Worm (Caenorhabditis elegans): ENCODE measurements around the gene T22F3.7.

DNA sequence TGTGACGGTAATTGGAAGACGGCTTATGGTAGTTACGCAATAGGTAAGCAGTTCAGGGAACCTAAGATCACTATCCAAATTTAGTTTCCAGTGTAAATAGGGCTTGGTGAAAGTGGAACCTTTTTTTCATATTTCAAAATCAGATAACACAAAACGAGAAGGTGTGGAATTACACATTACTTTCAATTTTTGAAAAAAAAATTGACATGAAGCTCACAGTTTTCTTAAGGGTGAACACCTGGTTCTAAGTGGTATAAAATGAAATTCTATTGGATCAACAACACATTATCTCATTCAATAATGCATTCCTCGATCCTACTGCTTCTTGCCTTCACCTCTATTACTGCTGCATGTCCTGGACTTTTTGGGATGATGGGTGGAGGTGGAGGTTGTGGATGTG lies 44.5 kb downstream of the T22F3.7 start, which contains the start of gene grl-30:
- TF ChIP-seq ztf-11 (tag; optimal IDR thresholded peaks at IDR 0.05) (no peak), nhr-77 (tag; optimal IDR thresholded peaks at IDR 0.05) (no peak), ceh-82 (tag; optimal IDR thresholded peaks at IDR 0.05) (no peak), unc-55 (GFP tag; optimal IDR thresholded peaks at IDR 0.05) (no peak), mdl-1 (tag; optimal IDR thresholded peaks at IDR 0.05) (no peak), unc-39 (tag; optimal IDR thresholded peaks at IDR 0.05) (no peak), lsy-2 (tag; optimal IDR thresholded peaks at IDR 0.05) (no peak), lin-13 (GFP tag; optimal IDR thresholded peaks at IDR 0.05) (no peak), ZK546.5 (tag; optimal IDR thresholded peaks at IDR 0.05) (no peak), aly-2 (tag; optimal IDR thresholded peaks at IDR 0.05) (no peak), nhr-11 (tag; optimal IDR thresholded peaks at IDR 0.05) (no peak), ama-1 (optimal IDR thresholded peaks at IDR 0.05) (no peak), skn-1 (tag; optimal IDR thresholded peaks at IDR 0.05) (no peak)
